Fruit fly (Drosophila melanogaster): ENCODE measurements around the gene Cpr65Ax1.

Cpr65Ax1 gene

DNA sequence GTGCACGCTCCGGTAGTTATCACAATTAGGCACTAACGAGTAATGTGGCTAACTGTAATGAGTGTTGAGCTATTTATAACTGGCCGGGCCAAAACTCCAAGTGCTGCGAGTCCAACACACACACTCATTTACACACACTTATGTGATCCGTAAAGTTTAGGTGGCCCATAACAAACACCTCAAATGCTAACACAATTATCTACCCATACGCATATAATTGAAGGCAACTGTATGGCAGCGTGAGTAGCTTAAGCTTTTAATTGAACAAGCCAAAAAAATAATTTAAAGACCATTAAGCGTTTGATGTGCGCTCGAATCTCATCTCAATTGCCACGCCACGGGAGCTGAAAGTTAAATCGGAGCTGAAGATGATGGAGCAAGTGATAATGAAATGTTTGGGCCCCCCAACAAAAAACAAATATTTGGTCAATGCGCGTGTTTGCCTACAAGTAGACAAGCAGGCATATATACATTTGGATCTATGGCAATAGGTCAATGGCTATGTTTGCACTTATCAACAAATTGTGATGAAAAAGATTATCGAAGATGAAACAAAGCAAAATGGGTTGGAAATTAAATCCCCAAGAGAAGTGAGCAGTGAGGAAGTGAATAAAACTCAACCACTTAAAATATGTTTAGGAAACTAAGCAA lies 7.7 kb downstream of the Cpr65Ax1 start, which contains the start of gene Cpr65Av (continued):
- TF ChIP-seq Kr (GFP tag; optimal IDR thresholded peaks at IDR 0.05) (no peak), crc (GFP tag; optimal IDR thresholded peaks at IDR 0.05) (no peak), trh (GFP tag; optimal IDR thresholded peaks at IDR 0.05) (no peak), jigr1 (GFP tag; IDR thresholded peaks at IDR 0.05) (no peak), nau (GFP tag; optimal IDR thresholded peaks at IDR 0.05) (peak; percentile 3), B-H1 (GFP tag; IDR thresholded peaks at IDR 0.05) (no peak), CG5180 (GFP tag; optimal IDR thresholded peaks at IDR 0.05) (peak; percentile 30), CG3407 (GFP tag; optimal IDR thresholded peaks at IDR 0.05) (peak; percentile 26), CG12391 (tag; optimal IDR thresholded peaks at IDR 0.05) (no peak), pum (GFP tag; optimal IDR thresholded peaks at IDR 0.05) (no peak), Side (GFP tag; optimal IDR thresholded peaks at IDR 0.05) (no peak), CG4360 (GFP tag; IDR thresholded peaks at IDR 0.05) (no peak), CG14014 (GFP tag; IDR thresholded peaks at IDR 0.05) (peak; percentile 34; the same call in 1 of the 2 replicates), Sox100B (GFP tag; optimal IDR thresholded peaks at IDR 0.05) (peak; percentile 38), sens (GFP tag) (peak; percentile 83), mirr (GFP tag; optimal IDR thresholded peaks at IDR 0.05) (peak; percentile 28), fd96Cb (tag; optimal IDR thresholded peaks at IDR 0.05) (no peak), CG6689 (GFP tag; IDR thresholded peaks at IDR 0.05) (no peak), bab2 (GFP tag; optimal IDR thresholded peaks at IDR 0.05) (no peak), sob (GFP tag; IDR thresholded peaks at IDR 0.05) (no peak), Elba2 (GFP tag; optimal IDR thresholded peaks at IDR 0.05) (no peak), sisA (GFP tag; IDR thresholded peaks at IDR 0.05) (no peak), Fer2 (tag; optimal IDR thresholded peaks at IDR 0.05) (no peak), CG14965 (GFP tag; optimal IDR thresholded peaks at IDR 0.05; ENCODE audit: borderline replicate concordance) (no peak), exex (tag; optimal IDR thresholded peaks at IDR 0.05) (no peak), tx (GFP tag; optimal IDR thresholded peaks at IDR 0.05) (no peak), Hey (tag; optimal IDR thresholded peaks at IDR 0.05) (no peak), Abd-B (GFP tag; optimal IDR thresholded peaks at IDR 0.05) (no peak), CG12236 (GFP tag; optimal IDR thresholded peaks at IDR 0.05) (no peak), gsb-n (tag; optimal IDR thresholded peaks at IDR 0.05) (no peak), lov (optimal IDR thresholded peaks at IDR 0.05) (no peak), lov (GFP tag; IDR thresholded peaks at IDR 0.05) (no peak), ind (GFP tag; optimal IDR thresholded peaks at IDR 0.05) (no peak), CG12299 (tag; optimal IDR thresholded peaks at IDR 0.05) (no peak), BEAF-32 (GFP tag; optimal IDR thresholded peaks at IDR 0.05) (no peak), Hmx (GFP tag; optimal IDR thresholded peaks at IDR 0.05) (no peak), ewg (GFP tag; optimal IDR thresholded peaks at IDR 0.05) (no peak), Ets65A (GFP tag) (no peak), MTF-1 (GFP tag; optimal IDR thresholded peaks at IDR 0.05; ENCODE audit: borderline replicate concordance) (peak; percentile 35), Sox102F (GFP tag; optimal IDR thresholded peaks at IDR 0.05) (peak; percentile 48), CG32772 (GFP tag; IDR thresholded peaks at IDR 0.05) (no peak), eve (GFP tag; optimal IDR thresholded peaks at IDR 0.05) (peak in 1 of 2 experiments; percentile 21), zen (tag; optimal IDR thresholded peaks at IDR 0.05) (no peak), CG17612 (GFP tag; IDR thresholded peaks at IDR 0.05) (no peak), CG10462 (GFP tag; optimal IDR thresholded peaks at IDR 0.05) (no peak), CG9609 (GFP tag; optimal IDR thresholded peaks at IDR 0.05) (no peak), CG2199 (GFP tag; IDR thresholded peaks at IDR 0.05) (no peak), Xbp1 (GFP tag; optimal IDR thresholded peaks at IDR 0.05) (no peak), trem (tag; optimal IDR thresholded peaks at IDR 0.05) (no peak), Adf1 (GFP tag; IDR thresholded peaks at IDR 0.05) (no peak), cwo (GFP tag; optimal IDR thresholded peaks at IDR 0.05) (no peak)
